Fruit fly (Drosophila melanogaster): ENCODE data around the gene Fhos.

DNA sequence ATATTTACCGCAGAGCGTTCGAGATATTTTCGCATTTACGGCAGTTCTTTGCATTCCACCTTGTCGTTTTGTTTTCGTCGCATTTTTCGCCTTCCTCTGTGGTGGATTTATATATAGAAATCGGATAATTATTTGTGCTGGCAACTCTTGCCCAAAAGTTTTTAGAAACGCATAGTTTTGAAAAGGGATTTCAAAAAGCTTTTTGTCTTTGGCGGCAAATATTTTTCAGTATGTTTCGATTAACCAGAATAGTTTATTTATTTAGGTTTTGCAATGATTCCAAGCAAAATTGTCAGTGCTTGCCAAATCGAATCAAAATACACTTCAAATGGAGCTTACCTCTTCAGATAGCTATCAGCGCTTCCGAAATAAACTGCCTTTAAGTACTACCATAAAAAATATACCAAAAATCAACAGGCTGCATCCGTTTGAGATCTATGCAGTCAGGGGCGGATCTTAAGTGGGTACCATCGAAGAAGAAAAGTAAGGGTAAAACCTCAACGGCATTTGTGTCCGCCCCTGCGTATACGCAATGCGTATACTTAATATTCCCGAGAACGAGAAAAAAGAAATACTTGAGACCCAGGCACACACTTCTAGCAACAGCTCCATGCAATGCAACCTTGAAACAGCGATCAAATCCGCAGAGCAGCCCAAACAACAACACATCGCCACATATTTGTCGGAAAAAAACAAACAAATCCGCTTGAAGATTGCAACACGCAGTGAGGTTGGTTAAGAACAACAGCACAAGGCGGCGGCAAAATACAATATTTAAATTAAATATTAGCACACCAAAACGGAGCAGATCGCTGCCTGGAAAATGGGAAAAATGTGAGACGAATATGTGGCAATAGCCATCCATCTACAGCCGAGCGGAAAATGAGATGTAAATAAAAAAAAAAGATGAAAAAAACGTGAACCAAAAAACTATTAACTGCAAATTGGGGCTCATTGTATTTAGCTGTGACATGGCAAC lies 3.5 kb upstream of the Fhos start, which contains the start of gene CG13306:
- TF ChIP-seq CG10669 (GFP tag; optimal IDR thresholded peaks at IDR 0.05) (no peak), fkh (GFP tag; optimal IDR thresholded peaks at IDR 0.05) (no peak), CG8632 (GFP tag; optimal IDR thresholded peaks at IDR 0.05) (no peak)
